Fruit fly (Drosophila melanogaster): Measurements from ENCODE around the gene CG42655.

The CG42655 gene

dm6 chr3L:19914833-19915232 is 38.7 kb downstream of the CG42655 start, which contains the start of gene Rpn1 (continued):
- no peak for TF ChIP-seq Aef1 (GFP tag; IDR thresholded peaks at IDR 0.05)
- peak; percentile 4 for TF ChIP-seq CHES-1-like (GFP tag; optimal IDR thresholded peaks at IDR 0.05)
- TF ChIP-seq CG6791 (GFP tag; IDR thresholded peaks at IDR 0.05; ENCODE audit: partially characterized antibody), result peak; percentile 62; the same call in 1 of the 3 replicates
- no peak for TF ChIP-seq pb (GFP tag; optimal IDR thresholded peaks at IDR 0.05)
- TF ChIP-seq CG4854 (GFP tag; optimal IDR thresholded peaks at IDR 0.05), result no peak
- TF ChIP-seq her (GFP tag; optimal IDR thresholded peaks at IDR 0.05), result no peak
- TF ChIP-seq CG34376 (GFP tag; optimal IDR thresholded peaks at IDR 0.05), result no peak
- peak; percentile 5 for TF ChIP-seq Hsf (GFP tag; optimal IDR thresholded peaks at IDR 0.05)
- TF ChIP-seq E2f2 (GFP tag; IDR thresholded peaks at IDR 0.05), result peak; percentile 88
- TF ChIP-seq CG31365 (tag; optimal IDR thresholded peaks at IDR 0.05), result no peak
- no peak for TF ChIP-seq CG12104 (GFP tag; optimal IDR thresholded peaks at IDR 0.05)
- TF ChIP-seq CG6175 (GFP tag; IDR thresholded peaks at IDR 0.05), result no peak
- peak; percentile 54; the same call in 2 of the 3 replicates for TF ChIP-seq CG34224 (GFP tag; IDR thresholded peaks at IDR 0.05; ENCODE audit: partially characterized antibody)
- TF ChIP-seq HLH4C (GFP tag; IDR thresholded peaks at IDR 0.05; ENCODE audit: partially characterized antibody), result peak; percentile 58; the same call in 1 of the 3 replicates
- no peak for TF ChIP-seq peb (GFP tag; IDR thresholded peaks at IDR 0.05)
- peak; percentile 43 for TF ChIP-seq CG15601 (tag; optimal IDR thresholded peaks at IDR 0.05)
- no peak for TF ChIP-seq BtbVII (GFP tag; optimal IDR thresholded peaks at IDR 0.05)
- TF ChIP-seq Hr39 (optimal IDR thresholded peaks at IDR 0.05), result no peak
- TF ChIP-seq Scr (GFP tag; IDR thresholded peaks at IDR 0.05; ENCODE audit: partially characterized antibody), result peak; percentile 59
- peak; percentile 64 for TF ChIP-seq Ets97D (GFP tag; optimal IDR thresholded peaks at IDR 0.05)
- no peak for TF ChIP-seq chif (GFP tag; optimal IDR thresholded peaks at IDR 0.05)
- TF ChIP-seq CG4617 (GFP tag; optimal IDR thresholded peaks at IDR 0.05; ENCODE audit: borderline replicate concordance), result peak; percentile 92
- TF ChIP-seq fd102C (GFP tag; optimal IDR thresholded peaks at IDR 0.05), result no peak
- TF ChIP-seq caup (GFP tag; optimal IDR thresholded peaks at IDR 0.05; ENCODE audit: severe bottlenecking), result no peak
- no peak for TF ChIP-seq CG4328 (GFP tag; optimal IDR thresholded peaks at IDR 0.05)
- no peak for TF ChIP-seq CG12769 (tag; optimal IDR thresholded peaks at IDR 0.05)
- no peak for TF ChIP-seq CG4820 (GFP tag; optimal IDR thresholded peaks at IDR 0.05)
- TF ChIP-seq CG1647 (GFP tag; optimal IDR thresholded peaks at IDR 0.05), result no peak
- TF ChIP-seq CG11398 (GFP tag; optimal IDR thresholded peaks at IDR 0.05), result no peak
- TF ChIP-seq CG32772 (GFP tag; IDR thresholded peaks at IDR 0.05), result no peak
- no peak for TF ChIP-seq Chrac-16 (GFP tag; optimal IDR thresholded peaks at IDR 0.05)
- no peak for TF ChIP-seq CG18619 (GFP tag; optimal IDR thresholded peaks at IDR 0.05)
- TF ChIP-seq nom (GFP tag; optimal IDR thresholded peaks at IDR 0.05), result no peak
- TF ChIP-seq CG10274 (GFP tag; optimal IDR thresholded peaks at IDR 0.05), result no peak
- TF ChIP-seq cad (GFP tag; optimal IDR thresholded peaks at IDR 0.05), result no peak
- TF ChIP-seq CG4424 (GFP tag; optimal IDR thresholded peaks at IDR 0.05), result no peak
- TF ChIP-seq CG6854 (GFP tag; optimal IDR thresholded peaks at IDR 0.05), result no peak
- TF ChIP-seq Ptx1 (GFP tag; IDR thresholded peaks at IDR 0.05), result no peak
- TF ChIP-seq odd (GFP tag; optimal IDR thresholded peaks at IDR 0.05), result no peak
- no peak for TF ChIP-seq CG10431 (GFP tag; optimal IDR thresholded peaks at IDR 0.05)
- TF ChIP-seq Hr78 (GFP tag; optimal IDR thresholded peaks at IDR 0.05), result no peak
- TF ChIP-seq CG13624 (GFP tag; optimal IDR thresholded peaks at IDR 0.05), result peak; percentile 21
- no peak for TF ChIP-seq lbe (GFP tag; optimal IDR thresholded peaks at IDR 0.05)
- TF ChIP-seq CG14667 (GFP tag; IDR thresholded peaks at IDR 0.05), result no peak
- no peak for TF ChIP-seq Atf6 (GFP tag; IDR thresholded peaks at IDR 0.05)
- TF ChIP-seq CG10209 (GFP tag; optimal IDR thresholded peaks at IDR 0.05), result no peak
- no peak for TF ChIP-seq lov (optimal IDR thresholded peaks at IDR 0.05)
- TF ChIP-seq lov (GFP tag; IDR thresholded peaks at IDR 0.05), result 0 out of 3 replicates have a peak, but pooled peaks have one; percentile 44
- no peak for TF ChIP-seq psq (GFP tag; optimal IDR thresholded peaks at IDR 0.05)
- peak; percentile 45 for TF ChIP-seq lilli (GFP tag; optimal IDR thresholded peaks at IDR 0.05)
- TF ChIP-seq Eip74EF (GFP tag; optimal IDR thresholded peaks at IDR 0.05), result no peak
